Worm (Caenorhabditis elegans) whole organism, late embryonic: ENCODE measurements around the gene gspd-1.

Experiments used
- K09A11.1 ChIP-seq: sonication (generic microtip); optimal IDR thresholded peaks from 2 replicates; lab custom pipeline; 2017; ENCODE audit warnings: antibody characterized with exemption, mild to moderate bottlenecking, missing genetic modification characterization, missing compliant biosample characterization; ENCODE audit not compliant: insufficient read depth
- Y22D7AL.16 ChIP-seq: sonication (generic microtip); optimal IDR thresholded peaks from 2 replicates; lab custom pipeline; 2016; ENCODE audit warnings: missing genetic modification characterization, missing compliant biosample characterization
- ama-1 ChIP-seq: fragments of 150-350 bp; optimal IDR thresholded peaks from 2 replicates; lab custom pipeline; 2014
- ceh-19 ChIP-seq: fragments of 200-800 bp; sonication (Bioruptor generic); optimal IDR thresholded peaks from 2 replicates; lab custom pipeline; 2018; ENCODE audit warnings: mild to moderate bottlenecking, missing genetic modification characterization, missing compliant biosample characterization
- elt-2 ChIP-seq: sonication (generic microtip); optimal IDR thresholded peaks from 2 replicates; lab custom pipeline; 2016; ENCODE audit warnings: missing genetic modification reagents, missing genetic modification characterization, missing compliant biosample characterization
- lim-6 ChIP-seq: sonication (generic microtip); optimal IDR thresholded peaks from 2 replicates; lab custom pipeline; 2016; ENCODE audit warnings: missing genetic modification characterization, missing compliant biosample characterization
- madf-2 ChIP-seq: sonication (generic microtip); optimal IDR thresholded peaks from 2 replicates; lab custom pipeline; 2017; ENCODE audit warnings: missing genetic modification characterization, missing compliant biosample characterization
- pag-3 ChIP-seq: sonication (generic microtip); optimal IDR thresholded peaks from 2 replicates; lab custom pipeline; 2016; ENCODE audit warnings: missing compliant biosample characterization, missing genetic modification characterization, borderline replicate concordance
- pax-1 ChIP-seq: fragments of 150-350 bp; optimal IDR thresholded peaks from 2 replicates; lab custom pipeline; 2014; ENCODE audit warnings: missing biosample characterization, missing genetic modification characterization
- sdc-2 ChIP-seq: sonication (generic microtip); optimal IDR thresholded peaks from 2 replicates; lab custom pipeline; 2016; ENCODE audit warnings: missing genotype, missing genetic modification characterization, missing compliant biosample characterization
- ttx-3 ChIP-seq: sonication (generic microtip); optimal IDR thresholded peaks from 2 replicates; lab custom pipeline; 2016; ENCODE audit warnings: missing genetic modification reagents, missing genetic modification characterization, missing compliant biosample characterization
- unc-3 ChIP-seq, 2 experiments: fragments of 200-800 bp in 1 of 2; sonication (Bioruptor generic) in 1 of 2; sonication (generic microtip) in 1 of 2; conservative IDR thresholded peaks in 1 of 2; optimal IDR thresholded peaks in 1 of 2; 2 replicates each; pipeline versions ENCODE4 v1.3.6 to Lab custom; 2016 to 2022; ENCODE audit warnings: missing compliant biosample characterization in 2 of 2, missing genetic modification characterization in 2 of 2, missing genetic modification reagents in 1 of 2
- unc-86 ChIP-seq: sonication (generic microtip); optimal IDR thresholded peaks from 2 replicates; lab custom pipeline; 2016; ENCODE audit warnings: missing genetic modification characterization, missing compliant biosample characterization

- TF ChIP-seq K09A11.1 (tag; lab: Kevin White, UChicago) (no peak), pag-3 (tag; lab: Kevin White, UChicago) (no peak), ceh-19 (no peak), unc-3 (GFP tag; conservative IDR thresholded peaks at IDR 0.05; lab: Robert Waterston, UW) (no peak), unc-3 (tag; optimal IDR thresholded peaks at IDR 0.05; lab: Kevin White, UChicago) (no peak), ama-1 (lab: Kevin White, UChicago) (no peak), madf-2 (no peak), unc-86 (tag; lab: Kevin White, UChicago) (no peak), elt-2 (no peak), lim-6 (no peak), ttx-3 (tag; lab: Kevin White, UChicago) (no peak), sdc-2 (tag; lab: Kevin White, UChicago) (no peak), pax-1 (tag; lab: Kevin White, UChicago) (no peak), Y22D7AL.16 (tag; lab: Kevin White, UChicago) (no peak)
These were observed 32.0 kb upstream of the gspd-1 start for ce11 chrIV:11285239-11285638.
